Fruit fly (Drosophila melanogaster) whole organism, larva: ENCODE data around the gene Ir11a.

ENCODE experiments used
- noc ChIP-seq: fragments of 200-800 bp; sonication (Bioruptor generic); optimal IDR thresholded peaks from 3 replicates; lab custom pipeline; 2019; ENCODE audit warnings: missing biosample characterization, mild to moderate bottlenecking, missing genetic modification characterization, moderate library complexity

Gene Ir11a

dm6 chrX:12377655-12378054 lies at the start of gene Ir11a:
Ir11a (minus strand) TSS chrX:12377755.
- no peak for TF ChIP-seq noc (tag; lab: Kevin White, UChicago)

dm6 chrX:12408377-12408911 lies 30.9 kb upstream of the Ir11a start, which contains the start of the genes CG32651 and CG2574:
CG32651 (minus strand) TSS chrX:12408477.
CG2574 (plus strand) TSS chrX:12408861.
- no peak for TF ChIP-seq noc (tag; lab: Kevin White, UChicago)

- no peak for TF ChIP-seq noc (tag; lab: Kevin White, UChicago)
These were observed 14.2 kb upstream of the Ir11a start for dm6 chrX:12391732-12392131.

DNA sequence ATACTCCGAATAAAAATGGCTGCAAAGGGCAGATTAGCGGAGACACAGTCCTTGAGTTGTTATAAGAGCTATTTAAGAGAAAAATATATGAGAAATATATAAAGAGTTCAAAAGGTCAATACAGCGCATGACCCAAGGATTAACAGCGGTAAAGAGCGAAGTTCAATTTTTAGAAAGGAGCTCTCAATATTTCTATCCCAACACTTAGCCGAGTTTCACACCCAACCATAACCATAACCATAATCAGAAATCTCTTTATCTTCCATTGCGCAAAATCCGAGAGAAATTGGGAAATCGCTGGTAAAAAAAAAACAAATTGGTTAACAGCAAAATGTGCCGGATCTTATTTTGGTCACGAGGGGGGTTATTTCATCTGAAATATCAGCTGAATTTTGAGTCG lies 11.6 kb upstream of the Ir11a start:
- TF ChIP-seq noc (tag; lab: Kevin White, UChicago): no peak

dm6 chrX:12386255-12386654 lies 8.7 kb upstream of the Ir11a start:
- TF ChIP-seq noc (tag; lab: Kevin White, UChicago): no peak

dm6 chrX:12372818-12373217 lies 4.7 kb downstream of the Ir11a start, which contains the start of gene CG2577:
CG2577 (plus strand) TSS chrX:12373118.
- TF ChIP-seq noc (tag; lab: Kevin White, UChicago): no peak

DNA sequence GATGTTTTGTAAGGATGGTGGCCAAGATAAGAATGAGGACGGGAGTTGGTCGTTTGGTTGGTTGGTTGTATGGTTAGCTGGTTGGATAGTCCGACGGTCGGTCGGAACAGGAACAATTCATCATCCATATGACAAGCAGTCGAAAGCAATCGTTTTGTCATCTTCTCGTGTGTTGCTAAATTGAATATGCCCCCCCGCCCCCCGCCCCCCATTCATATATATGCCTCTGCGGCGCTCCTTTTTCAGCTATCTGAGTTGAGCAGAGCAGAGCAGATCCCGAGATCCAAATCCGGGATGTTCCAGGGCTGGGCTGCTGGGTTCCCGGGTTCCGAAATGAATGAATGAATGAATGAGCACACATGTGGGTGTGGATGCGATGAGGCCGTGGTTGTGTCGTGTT lies 21.5 kb downstream of the Ir11a start:
- TF ChIP-seq noc (tag; lab: Kevin White, UChicago): no peak

DNA sequence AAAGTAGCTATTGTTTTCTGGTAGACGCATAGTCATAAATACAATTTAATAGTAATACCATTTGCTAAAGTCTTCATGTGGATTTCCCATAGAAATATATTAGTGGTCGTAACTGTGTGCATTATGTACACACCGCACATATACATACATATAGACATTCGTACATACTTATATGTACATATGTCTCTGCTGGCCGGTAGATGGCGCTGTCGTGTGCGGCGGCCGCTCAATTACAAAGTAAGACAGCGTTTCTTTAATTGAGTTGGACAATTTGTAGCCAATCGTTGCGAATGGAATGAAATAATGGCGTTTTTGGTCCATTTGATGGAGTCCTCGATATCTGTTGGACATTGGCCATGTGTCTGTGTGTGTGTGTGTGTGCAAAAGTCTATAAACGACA lies 24.1 kb downstream of the Ir11a start:
- TF ChIP-seq noc (tag; lab: Kevin White, UChicago): no peak
